Fruit fly (Drosophila melanogaster): ENCODE data around the gene Hsp83.

- TF ChIP-seq sv (GFP tag; optimal IDR thresholded peaks at IDR 0.05) (no peak), br (GFP tag; optimal IDR thresholded peaks at IDR 0.05) (no peak), CG9705 (GFP tag; optimal IDR thresholded peaks at IDR 0.05) (no peak), psq (GFP tag; optimal IDR thresholded peaks at IDR 0.05) (no peak), Vsx2 (GFP tag; optimal IDR thresholded peaks at IDR 0.05; ENCODE audit: partially characterized antibody) (no peak), dsf (GFP tag; optimal IDR thresholded peaks at IDR 0.05; ENCODE audit: borderline replicate concordance) (no peak), fru (GFP tag; optimal IDR thresholded peaks at IDR 0.05) (peak; percentile 2), dl (GFP tag; optimal IDR thresholded peaks at IDR 0.05; ENCODE audit: insufficient read depth in 1 of 2, partially characterized antibody in 2 of 2) (no peak)
Measured at dm6 chr3L:3244244-3245144, 51.7 kb downstream of the Hsp83 start, which contains the start of gene CG12078.
